Worm (Caenorhabditis elegans) whole organism, L4 larva: ENCODE results near the gene ceh-21.
A peak's percentile ranks its signal among the peaks of the same experiment; 100 is the strongest.

Experiments used
- F10B5.3 ChIP-seq: sonication (generic microtip); optimal IDR thresholded peaks from 2 replicates; lab custom pipeline; 2016; ENCODE audit warnings: mild to moderate bottlenecking, missing genetic modification characterization, missing compliant biosample characterization
- F37D6.2 ChIP-seq: sonication (generic microtip); optimal IDR thresholded peaks from 2 replicates; lab custom pipeline; 2016; ENCODE audit warnings: mild to moderate bottlenecking, missing genetic modification characterization, missing compliant biosample characterization
- F49E8.2 ChIP-seq: sonication (generic microtip); optimal IDR thresholded peaks from 2 replicates; lab custom pipeline; 2016; ENCODE audit warnings: missing compliant biosample characterization, mild to moderate bottlenecking, missing genetic modification characterization, borderline replicate concordance
- Y105C5A.15 ChIP-seq: fragments of 200-800 bp; sonication (Bioruptor generic); IDR thresholded peaks from 2 replicates; pipeline ENCODE4 v1.3.6; 2022; ENCODE audit warnings: missing genetic modification characterization, missing compliant biosample characterization
- Y48G9A.11 ChIP-seq: fragments of 200-800 bp; sonication (Bioruptor generic); IDR thresholded peaks from 2 replicates; pipeline ENCODE4 v1.3.6; 2022; ENCODE audit warnings: missing genetic modification reagents, missing genetic modification characterization, missing compliant biosample characterization
- Y5F2A.4 ChIP-seq: fragments of 200-800 bp; sonication (Bioruptor generic); optimal IDR thresholded peaks from 2 replicates; lab custom pipeline; 2018; ENCODE audit warnings: mild to moderate bottlenecking, missing genetic modification characterization, missing compliant biosample characterization
- ZK337.2 ChIP-seq: fragments of 200-800 bp; sonication (Bioruptor generic); IDR thresholded peaks from 2 replicates; pipeline ENCODE4 v1.3.6; 2022; ENCODE audit warnings: missing genetic modification reagents, missing genetic modification characterization, missing compliant biosample characterization
- arid-1 ChIP-seq: fragments of 200-800 bp; sonication (Bioruptor generic); conservative IDR thresholded peaks from 2 replicates; pipeline ENCODE4 v1.3.6; 2022; ENCODE audit warnings: missing genetic modification reagents, missing genetic modification characterization, missing compliant biosample characterization
- ceh-62 ChIP-seq: sonication (generic microtip); optimal IDR thresholded peaks from 2 replicates; lab custom pipeline; 2017; ENCODE audit warnings: missing biosample characterization, missing genetic modification characterization
- cey-2 ChIP-seq: sonication (generic microtip); optimal IDR thresholded peaks from 3 replicates; lab custom pipeline; 2017; ENCODE audit warnings: missing genetic modification characterization, mild to moderate bottlenecking, missing compliant biosample characterization, antibody characterized with exemption, borderline replicate concordance; ENCODE audit not compliant: insufficient read depth
- ctbp-1 ChIP-seq: fragments of 200-800 bp; sonication (Bioruptor generic); IDR thresholded peaks from 2 replicates; pipeline ENCODE4 v1.3.6; 2022; ENCODE audit warnings: missing genetic modification reagents, missing genetic modification characterization, missing compliant biosample characterization
- daf-16 ChIP-seq, 3 experiments: sonication (generic microtip); optimal IDR thresholded peaks; 2 replicates each; lab custom pipeline; 2016 to 2017; ENCODE audit warnings: missing genetic modification characterization in 3 of 3, missing genetic modification reagents in 3 of 3, mild to moderate bottlenecking in 2 of 3, missing compliant biosample characterization in 2 of 3, missing biosample characterization in 1 of 3, moderate library complexity in 1 of 3
- daf-19 ChIP-seq: fragments of 200-800 bp; sonication (Bioruptor generic); conservative IDR thresholded peaks from 2 replicates; pipeline ENCODE4 v1.3.6; 2022; ENCODE audit warnings: missing genetic modification characterization, missing compliant biosample characterization
- dmd-6 ChIP-seq: fragments of 200-800 bp; sonication (Bioruptor generic); IDR thresholded peaks from 2 replicates; pipeline ENCODE4 v1.3.6; 2022; ENCODE audit warnings: missing genetic modification reagents, missing genetic modification characterization, missing compliant biosample characterization
- egl-27 ChIP-seq: sonication (generic microtip); optimal IDR thresholded peaks from 3 replicates; lab custom pipeline; 2017; ENCODE audit warnings: missing biosample characterization, missing genetic modification reagents, missing genetic modification characterization
- fos-1 ChIP-seq: fragments of 150-350 bp; optimal IDR thresholded peaks from 2 replicates; lab custom pipeline; 2014; ENCODE audit warnings: missing biosample characterization, missing genetic modification characterization
- hif-1 ChIP-seq, 2 experiments: sonication (generic microtip); optimal IDR thresholded peaks; 2 replicates each; lab custom pipeline; 2016 to 2017; ENCODE audit warnings: missing compliant biosample characterization in 2 of 2, missing genetic modification characterization in 2 of 2, missing genetic modification reagents in 2 of 2, missing genotype in 2 of 2, mild to moderate bottlenecking in 1 of 2
- hlh-11 ChIP-seq: fragments of 200-800 bp; sonication (Bioruptor generic); optimal IDR thresholded peaks from 2 replicates; lab custom pipeline; 2018; ENCODE audit warnings: mild to moderate bottlenecking, missing genetic modification characterization, missing compliant biosample characterization
- hlh-30 ChIP-seq: sonication (generic microtip); optimal IDR thresholded peaks from 2 replicates; lab custom pipeline; 2017; ENCODE audit warnings: antibody characterized with exemption, mild to moderate bottlenecking, missing genetic modification characterization, missing compliant biosample characterization; ENCODE audit not compliant: insufficient read depth
- hmg-1.1 ChIP-seq: fragments of 200-800 bp; sonication (Bioruptor generic); IDR thresholded peaks from 2 replicates; pipeline ENCODE4 v1.3.6; 2022; ENCODE audit warnings: missing genetic modification reagents, missing genetic modification characterization, missing compliant biosample characterization
- jun-1 ChIP-seq: fragments of 150-350 bp; optimal IDR thresholded peaks from 2 replicates; lab custom pipeline; 2014; ENCODE audit warnings: missing biosample characterization, missing genetic modification reagents, missing genetic modification characterization
- lin-1 ChIP-seq: fragments of 200-800 bp; sonication (Bioruptor generic); IDR thresholded peaks from 2 replicates; pipeline ENCODE4 v1.3.6; 2022; ENCODE audit warnings: missing genetic modification reagents, missing genetic modification characterization, missing compliant biosample characterization
- lin-13 ChIP-seq: fragments of 150-350 bp; optimal IDR thresholded peaks from 2 replicates; lab custom pipeline; 2014; ENCODE audit warnings: missing biosample characterization, missing genetic modification reagents, missing genetic modification characterization
- lin-38 ChIP-seq: fragments of 200-800 bp; sonication (Bioruptor generic); IDR thresholded peaks from 2 replicates; pipeline ENCODE4 v1.3.6; 2022; ENCODE audit warnings: missing genetic modification reagents, missing genetic modification characterization, missing compliant biosample characterization
- lir-3 ChIP-seq: sonication (generic microtip); optimal IDR thresholded peaks from 2 replicates; lab custom pipeline; 2016; ENCODE audit warnings: mild to moderate bottlenecking, missing genetic modification characterization, missing compliant biosample characterization
- lsy-2 ChIP-seq, 2 experiments: fragments of 150-350 bp in 1 of 2; sonication (generic microtip) in 1 of 2; optimal IDR thresholded peaks; 2 replicates each; lab custom pipeline; 2014 to 2017; ENCODE audit warnings: missing biosample characterization in 2 of 2, missing genetic modification characterization in 2 of 2
- mdl-1 ChIP-seq, 2 experiments: fragments of 150-350 bp in 1 of 2; sonication (generic microtip) in 1 of 2; optimal IDR thresholded peaks; 2 replicates each; lab custom pipeline; 2014 to 2017; ENCODE audit warnings: missing biosample characterization in 2 of 2, missing genetic modification characterization in 2 of 2
- mdt-29 ChIP-seq: fragments of 200-800 bp; sonication (Bioruptor generic); IDR thresholded peaks from 2 replicates; pipeline ENCODE4 v1.3.6; 2022; ENCODE audit warnings: missing genetic modification reagents, missing genetic modification characterization, missing compliant biosample characterization
- mep-1 ChIP-seq: fragments of 150-350 bp; sonication (generic microtip); optimal IDR thresholded peaks from 3 replicates; lab custom pipeline; 2014; ENCODE audit warnings: missing biosample characterization, missing genetic modification characterization
- mes-2 ChIP-seq: sonication (generic microtip); optimal IDR thresholded peaks from 2 replicates; lab custom pipeline; 2016; ENCODE audit warnings: missing genotype, mild to moderate bottlenecking, missing genetic modification characterization, missing compliant biosample characterization; ENCODE audit not compliant: poor library complexity, severe bottlenecking
- mxl-2 ChIP-seq: fragments of 200-800 bp; sonication (Bioruptor generic); conservative IDR thresholded peaks from 2 replicates; pipeline ENCODE4 v1.3.6; 2022; ENCODE audit warnings: missing genetic modification reagents, missing genetic modification characterization, missing compliant biosample characterization
- mxl-3 ChIP-seq: fragments of 200-800 bp; sonication (Bioruptor generic); optimal IDR thresholded peaks from 2 replicates; lab custom pipeline; 2018; ENCODE audit warnings: mild to moderate bottlenecking, missing genetic modification characterization, missing compliant biosample characterization
- nhr-10 ChIP-seq: fragments of 150-350 bp; optimal IDR thresholded peaks from 2 replicates; lab custom pipeline; 2014; ENCODE audit warnings: missing biosample characterization, missing genetic modification characterization
- nhr-102 ChIP-seq: sonication (generic microtip); optimal IDR thresholded peaks from 2 replicates; lab custom pipeline; 2016; ENCODE audit warnings: mild to moderate bottlenecking, missing genetic modification characterization, moderate library complexity, missing compliant biosample characterization
- nhr-11 ChIP-seq: fragments of 150-350 bp; optimal IDR thresholded peaks from 2 replicates; lab custom pipeline; 2014; ENCODE audit warnings: missing biosample characterization, missing genetic modification characterization
- nhr-237 ChIP-seq: sonication (generic microtip); optimal IDR thresholded peaks from 2 replicates; lab custom pipeline; 2017; ENCODE audit warnings: missing biosample characterization, missing genetic modification characterization
- nhr-42 ChIP-seq: fragments of 200-800 bp; sonication (Bioruptor generic); IDR thresholded peaks from 2 replicates; pipeline ENCODE4 v1.3.6; 2022; ENCODE audit warnings: missing genetic modification characterization, missing compliant biosample characterization
- nhr-48 ChIP-seq: sonication (generic microtip); optimal IDR thresholded peaks from 2 replicates; lab custom pipeline; 2016; ENCODE audit warnings: mild to moderate bottlenecking, missing genetic modification characterization, missing compliant biosample characterization
- nhr-76 ChIP-seq: fragments of 150-350 bp; optimal IDR thresholded peaks from 2 replicates; lab custom pipeline; 2014; ENCODE audit warnings: missing biosample characterization, missing genetic modification characterization
- nhr-77 ChIP-seq: fragments of 150-350 bp; optimal IDR thresholded peaks from 2 replicates; lab custom pipeline; 2014; ENCODE audit warnings: missing biosample characterization, missing genetic modification characterization
- pha-4 ChIP-seq, 2 experiments: fragments of 150-350 bp in 1 of 2; fragments of 200-800 bp in 1 of 2; sonication (Bioruptor generic) in 1 of 2; IDR thresholded peaks in 1 of 2; optimal IDR thresholded peaks in 1 of 2; 2 replicates each; pipeline versions ENCODE4 v1.3.6 to Lab custom; 2014 to 2022; ENCODE audit warnings: missing genetic modification characterization in 2 of 2, missing genetic modification reagents in 2 of 2, missing biosample characterization in 1 of 2, missing compliant biosample characterization in 1 of 2
- php-3 ChIP-seq: fragments of 200-800 bp; sonication (Bioruptor generic); IDR thresholded peaks from 2 replicates; pipeline ENCODE4 v1.3.6; 2022; ENCODE audit warnings: missing genetic modification reagents, missing genetic modification characterization, missing compliant biosample characterization
- spr-1 ChIP-seq: sonication (generic microtip); optimal IDR thresholded peaks from 2 replicates; lab custom pipeline; 2016; ENCODE audit warnings: mild to moderate bottlenecking, missing genetic modification characterization, missing compliant biosample characterization
- unc-39 ChIP-seq: sonication (generic microtip); optimal IDR thresholded peaks from 2 replicates; lab custom pipeline; 2017; ENCODE audit warnings: missing biosample characterization, missing genetic modification characterization
- unc-62 ChIP-seq, 3 experiments: fragments of 150-350 bp in 1 of 3; sonication (generic microtip); optimal IDR thresholded peaks in 2 of 3; peaks in 1 of 3; 1 replicate in 1 of 3; 2 replicates in 2 of 3; lab custom pipeline; 2014 to 2017; ENCODE audit warnings: missing biosample characterization in 3 of 3, missing genetic modification characterization in 3 of 3, missing genetic modification reagents in 3 of 3, missing genotype in 1 of 3
- zip-11 ChIP-seq: fragments of 200-800 bp; sonication (Bioruptor generic); IDR thresholded peaks from 2 replicates; pipeline ENCODE4 v1.3.6; 2022; ENCODE audit warnings: missing genetic modification characterization, missing compliant biosample characterization

The ceh-21 gene

ce11 chrX:1888445-1889035, 36.0 kb upstream of the ceh-21 start (continued):
- no peak for TF ChIP-seq Y48G9A.11
- TF ChIP-seq hlh-11 (tag; lab: Kevin White, UChicago): peak; percentile 58
- TF ChIP-seq hif-1 (tag; optimal IDR thresholded peaks at IDR 0.05; lab: Kevin White, UChicago): peak in 1 of 2 experiments; percentile 3
- TF ChIP-seq cey-2 (tag; lab: Kevin White, UChicago): no peak
- TF ChIP-seq dmd-6 (GFP tag; lab: Robert Waterston, UW): peak; percentile 67
- TF ChIP-seq mxl-3 (GFP tag; lab: Kevin White, UChicago): peak; percentile 45
- TF ChIP-seq mep-1: peak; percentile 81
- peak; percentile 40 for TF ChIP-seq spr-1 (tag; lab: Kevin White, UChicago)
- peak; percentile 90 for TF ChIP-seq nhr-102 (tag; lab: Kevin White, UChicago)
- peak in 1 of 2 experiments; percentile 92 for TF ChIP-seq daf-16 (GFP tag; optimal IDR thresholded peaks at IDR 0.05; lab: Kevin White, UChicago)
- peak; percentile 49 for TF ChIP-seq daf-16 (tag; optimal IDR thresholded peaks at IDR 0.05; lab: Kevin White, UChicago)
- TF ChIP-seq nhr-10 (tag; lab: Kevin White, UChicago): no peak
- TF ChIP-seq Y105C5A.15: no peak
- TF ChIP-seq mdt-29 (GFP tag; lab: Robert Waterston, UW): no peak
- peak; percentile 20 for TF ChIP-seq mdl-1 (tag; optimal IDR thresholded peaks at IDR 0.05; lab: Kevin White, UChicago)
- TF ChIP-seq lin-13 (GFP tag; lab: Kevin White, UChicago): no peak
- TF ChIP-seq ZK337.2 (GFP tag; lab: Robert Waterston, UW): 0 out of 2 replicates have a peak, but pooled peaks have one; percentile 50
- TF ChIP-seq ceh-62: no peak
- peak; percentile 81 for TF ChIP-seq F10B5.3 (tag; lab: Kevin White, UChicago)
- peak; percentile 15 for TF ChIP-seq hlh-30
- peak; percentile 66 to 73 for TF ChIP-seq lsy-2 (tag; optimal IDR thresholded peaks at IDR 0.05; lab: Kevin White, UChicago)
- TF ChIP-seq unc-62 (GFP tag; optimal IDR thresholded peaks at IDR 0.05 in 1 of 2; lab: Kevin White, UChicago): peak in 1 of 2 experiments; percentile 12
- TF ChIP-seq unc-62 (tag; optimal IDR thresholded peaks at IDR 0.05; lab: Kevin White, UChicago): no peak
- TF ChIP-seq mes-2 (tag; lab: Kevin White, UChicago): peak; percentile 85
- TF ChIP-seq mxl-2: no peak
- peak; percentile 1 for TF ChIP-seq nhr-11
- TF ChIP-seq pha-4 (GFP tag; IDR thresholded peaks at IDR 0.05; lab: Robert Waterston, UW): peak; percentile 47; the same call in 1 of the 2 replicates
- no peak for TF ChIP-seq pha-4 (tag; optimal IDR thresholded peaks at IDR 0.05; lab: Kevin White, UChicago)
- peak; percentile 62 for TF ChIP-seq jun-1 (tag; lab: Kevin White, UChicago)
- TF ChIP-seq nhr-237 (tag; lab: Kevin White, UChicago): peak; percentile 43
- TF ChIP-seq Y5F2A.4 (GFP tag; lab: Kevin White, UChicago): peak; percentile 2
- TF ChIP-seq F37D6.2 (tag; lab: Kevin White, UChicago): peak; percentile 94
- TF ChIP-seq lir-3 (tag; lab: Kevin White, UChicago): peak; percentile 9
- TF ChIP-seq lin-1 (GFP tag; lab: Robert Waterston, UW): no peak

- TF ChIP-seq unc-39 (no peak), F10B5.3 (tag; lab: Kevin White, UChicago) (peak; percentile 51), nhr-237 (tag; lab: Kevin White, UChicago) (no peak), hmg-1.1 (GFP tag; lab: Robert Waterston, UW) (peak; percentile 91), fos-1 (tag; lab: Kevin White, UChicago) (no peak), daf-19 (GFP tag; lab: Robert Waterston, UW) (no peak), hlh-30 (peak; percentile 54), Y105C5A.15 (no peak), F49E8.2 (tag; lab: Kevin White, UChicago) (peak; percentile 19), php-3 (GFP tag; lab: Robert Waterston, UW) (no peak), nhr-76 (no peak), ctbp-1 (GFP tag; lab: Robert Waterston, UW) (no peak), nhr-77 (tag; lab: Kevin White, UChicago) (peak; percentile 25), mes-2 (tag; lab: Kevin White, UChicago) (peak; percentile 86), zip-11 (GFP tag; lab: Robert Waterston, UW) (no peak), lin-38 (GFP tag; lab: Robert Waterston, UW) (no peak), pha-4 (GFP tag; IDR thresholded peaks at IDR 0.05; lab: Robert Waterston, UW) (peak; percentile 79), pha-4 (tag; optimal IDR thresholded peaks at IDR 0.05; lab: Kevin White, UChicago) (no peak), arid-1 (GFP tag; lab: Robert Waterston, UW) (no peak; the same call in 1 of the 2 replicates), nhr-48 (tag; lab: Kevin White, UChicago) (no peak), nhr-42 (GFP tag; lab: Robert Waterston, UW) (no peak), Y48G9A.11 (no peak), nhr-102 (tag; lab: Kevin White, UChicago) (no peak), egl-27 (no peak)
These were observed 28.1 kb upstream of the ceh-21 start for ce11 chrX:1880665-1881064.
